Fruit fly (Drosophila melanogaster) whole organism, embryonic: ENCODE results near the gene dpr7.
A peak's percentile ranks its signal among the peaks of the same experiment; 100 is the strongest.

Experiments
- Ada2b ChIP-seq: fragments of 200-800 bp; sonication (Bioruptor generic); IDR thresholded peaks from 2 replicates; pipeline ENCODE4 v1.3.6; 2022; ENCODE audit warnings: missing biosample characterization, missing genetic modification characterization
- Aef1 ChIP-seq: fragments of 200-800 bp; sonication (Bioruptor generic); IDR thresholded peaks from 3 replicates; pipeline ENCODE4 v1.3.6; 2022; ENCODE audit warnings: missing biosample characterization, missing genetic modification characterization
- Asciz ChIP-seq: fragments of 200-800 bp; sonication (Bioruptor generic); optimal IDR thresholded peaks from 2 replicates; lab custom pipeline; 2017; ENCODE audit warnings: missing biosample characterization, mild to moderate bottlenecking, missing genetic modification characterization, missing genetic modification reagents
- CG10147 ChIP-seq: fragments of 200-800 bp; sonication (Bioruptor generic); optimal IDR thresholded peaks from 2 replicates; lab custom pipeline; 2019; ENCODE audit warnings: missing biosample characterization, mild to moderate bottlenecking, missing genetic modification characterization, moderate library complexity
- CG13296 ChIP-seq: fragments of 200-800 bp; sonication (Bioruptor generic); optimal IDR thresholded peaks from 3 replicates; lab custom pipeline; 2018; ENCODE audit warnings: missing biosample characterization, mild to moderate bottlenecking, missing genetic modification characterization
- CG15514 ChIP-seq: fragments of 200-800 bp; sonication (Bioruptor generic); optimal IDR thresholded peaks from 3 replicates; lab custom pipeline; 2017; ENCODE audit warnings: missing biosample characterization, missing genetic modification characterization, mild to moderate bottlenecking, moderate library complexity, missing genetic modification reagents
- CG15696 ChIP-seq: fragments of 200-800 bp; sonication (Bioruptor generic); optimal IDR thresholded peaks from 2 replicates; lab custom pipeline; 2019; ENCODE audit warnings: missing biosample characterization, mild to moderate bottlenecking, missing genetic modification characterization, moderate library complexity
- CG1603 ChIP-seq: fragments of 200-800 bp; sonication (Bioruptor generic); optimal IDR thresholded peaks from 2 replicates; lab custom pipeline; 2019; ENCODE audit warnings: missing biosample characterization, mild to moderate bottlenecking, missing genetic modification characterization, moderate library complexity
- CG17359 ChIP-seq: fragments of 200-800 bp; sonication (Bioruptor generic); optimal IDR thresholded peaks from 3 replicates; lab custom pipeline; 2018; ENCODE audit warnings: missing biosample characterization, mild to moderate bottlenecking, missing genetic modification characterization, moderate library complexity
- CG17568 ChIP-seq: fragments of 200-800 bp; sonication (Bioruptor generic); optimal IDR thresholded peaks from 2 replicates; lab custom pipeline; 2018; ENCODE audit warnings: missing biosample characterization, mild to moderate bottlenecking, missing genetic modification characterization, moderate library complexity
- CG18619 ChIP-seq: fragments of 200-800 bp; sonication (Bioruptor generic); optimal IDR thresholded peaks from 3 replicates; lab custom pipeline; 2017; ENCODE audit warnings: missing biosample characterization, mild to moderate bottlenecking, missing genetic modification characterization
- CG2129 ChIP-seq: fragments of 200-800 bp; sonication (Bioruptor generic); IDR thresholded peaks from 2 replicates; pipeline ENCODE4 v1.3.6; 2022; ENCODE audit warnings: missing biosample characterization, missing genetic modification characterization; ENCODE audit not compliant: partially characterized antibody
- CG2199 ChIP-seq: fragments of 200-800 bp; sonication (Bioruptor generic); IDR thresholded peaks from 3 replicates; pipeline ENCODE4 v1.3.6; 2022; ENCODE audit warnings: missing biosample characterization, missing genetic modification characterization
- CG2712 ChIP-seq: fragments of 200-800 bp; optimal IDR thresholded peaks from 3 replicates; lab custom pipeline; 2019; ENCODE audit warnings: missing biosample characterization, mild to moderate bottlenecking, missing genetic modification characterization, moderate library complexity
- CG30020 ChIP-seq: fragments of 200-800 bp; optimal IDR thresholded peaks from 2 replicates; lab custom pipeline; 2019; ENCODE audit warnings: missing biosample characterization, mild to moderate bottlenecking, missing genetic modification characterization, moderate library complexity
- CG4360 ChIP-seq: fragments of 200-800 bp; sonication (Bioruptor generic); IDR thresholded peaks from 2 replicates; pipeline ENCODE4 v1.3.6; 2022; ENCODE audit warnings: missing biosample characterization, missing genetic modification characterization
- CG5180 ChIP-seq: fragments of 200-800 bp; sonication (Bioruptor generic); optimal IDR thresholded peaks from 3 replicates; lab custom pipeline; 2017; ENCODE audit warnings: missing biosample characterization, missing genetic modification characterization, mild to moderate bottlenecking, moderate library complexity, missing genetic modification reagents
- CG5245 ChIP-seq: fragments of 200-800 bp; sonication (Bioruptor generic); optimal IDR thresholded peaks from 3 replicates; lab custom pipeline; 2016; ENCODE audit warnings: missing biosample characterization, missing genetic modification characterization
- CG8290 ChIP-seq, 3 experiments: fragments of 200-800 bp; sonication (Bioruptor generic); optimal IDR thresholded peaks; 2 replicates each; lab custom pipeline; 2016 to 2019; ENCODE audit warnings: missing biosample characterization in 3 of 3, missing genetic modification characterization in 3 of 3, mild to moderate bottlenecking in 2 of 3, moderate library complexity in 1 of 3
- Med ChIP-seq: fragments of 200-800 bp; sonication (Bioruptor generic); peaks from one replicate; lab custom pipeline; 2016; ENCODE audit warnings: missing biosample characterization, missing genetic modification characterization, mild to moderate bottlenecking, inconsistent platforms, moderate library complexity
- NC2α ChIP-seq: fragments of 200-800 bp; sonication (Bioruptor generic); optimal IDR thresholded peaks from 2 replicates; lab custom pipeline; 2016; ENCODE audit warnings: missing biosample characterization, missing genetic modification characterization
- Sox100B ChIP-seq: fragments of 200-800 bp; sonication (Bioruptor generic); optimal IDR thresholded peaks from 3 replicates; lab custom pipeline; 2018; ENCODE audit warnings: missing biosample characterization, mild to moderate bottlenecking, missing genetic modification characterization
- Ssrp ChIP-seq: fragments of 200-800 bp; sonication (Bioruptor generic); optimal IDR thresholded peaks from 2 replicates; lab custom pipeline; 2018; ENCODE audit warnings: missing biosample characterization, mild to moderate bottlenecking, missing genetic modification characterization, moderate library complexity
- Xrp1 ChIP-seq: fragments of 200-800 bp; sonication (Bioruptor generic); IDR thresholded peaks from 2 replicates; pipeline ENCODE4 v1.3.6; 2022; ENCODE audit warnings: missing biosample characterization, missing genetic modification characterization
- ase ChIP-seq: fragments of 200-800 bp; sonication (Bioruptor generic); IDR thresholded peaks from 3 replicates; pipeline ENCODE4 v1.3.6; 2022; ENCODE audit warnings: missing biosample characterization, missing genetic modification characterization
- bsh ChIP-seq, 2 experiments: fragments of 200-800 bp; sonication (Bioruptor generic); optimal IDR thresholded peaks; 2 replicates each; lab custom pipeline; 2017 to 2018; ENCODE audit warnings: mild to moderate bottlenecking in 2 of 2, missing biosample characterization in 2 of 2, missing genetic modification characterization in 2 of 2, moderate library complexity in 1 of 2
- cg ChIP-seq: fragments of 200-800 bp; sonication (Bioruptor generic); optimal IDR thresholded peaks from 3 replicates; lab custom pipeline; 2019; ENCODE audit warnings: missing biosample characterization, mild to moderate bottlenecking, missing genetic modification characterization, moderate library complexity
- dati ChIP-seq: fragments of 200-800 bp; sonication (Bioruptor generic); IDR thresholded peaks from 2 replicates; pipeline ENCODE4 v1.3.6; 2022; ENCODE audit warnings: missing biosample characterization, missing genetic modification characterization
- eve ChIP-seq, 2 experiments: fragments of >200 bp; optimal IDR thresholded peaks; 2 replicates each; lab custom pipeline; 2017; ENCODE audit warnings: missing biosample characterization in 2 of 2, missing genetic modification characterization in 2 of 2
- fd96Cb ChIP-seq: fragments of 200-800 bp; sonication (Bioruptor generic); optimal IDR thresholded peaks from 2 replicates; lab custom pipeline; 2018; ENCODE audit warnings: missing biosample characterization, mild to moderate bottlenecking, missing genetic modification characterization, moderate library complexity
- ftz-f1 ChIP-seq: fragments of 200-800 bp; sonication (Bioruptor generic); optimal IDR thresholded peaks from 2 replicates; lab custom pipeline; 2016; ENCODE audit warnings: missing biosample characterization, missing genetic modification characterization
- gem ChIP-seq: fragments of 200-800 bp; sonication (Bioruptor generic); optimal IDR thresholded peaks from 2 replicates; lab custom pipeline; 2019; ENCODE audit warnings: missing biosample characterization, mild to moderate bottlenecking, missing genetic modification characterization, moderate library complexity
- h ChIP-seq: fragments of >200 bp; optimal IDR thresholded peaks from 2 replicates; lab custom pipeline; 2017
- lola ChIP-seq, 3 experiments: fragments of >200 bp in 2 of 3; fragments of 200-800 bp in 1 of 3; sonication (Bioruptor generic) in 1 of 3; optimal IDR thresholded peaks; 2 replicates each; lab custom pipeline; 2017 to 2019; ENCODE audit warnings: missing biosample characterization in 3 of 3, missing genetic modification characterization in 3 of 3, mild to moderate bottlenecking in 1 of 3, moderate library complexity in 1 of 3
- slp2 ChIP-seq: fragments of 200-800 bp; sonication (Bioruptor generic); optimal IDR thresholded peaks from 2 replicates; lab custom pipeline; 2016; ENCODE audit warnings: missing biosample characterization, missing genetic modification characterization

dpr7 gene

dm6 chr4:231185-231584 lies 21.9 kb downstream of the dpr7 start:
- TF ChIP-seq bsh (GFP tag; optimal IDR thresholded peaks at IDR 0.05; lab: Kevin White, UChicago) = peak in 1 of 2 experiments; percentile 17
- TF ChIP-seq CG8290 (GFP tag; optimal IDR thresholded peaks at IDR 0.05; lab: Kevin White, UChicago) = no peak
- TF ChIP-seq CG8290 (tag; optimal IDR thresholded peaks at IDR 0.05; lab: Kevin White, UChicago) = peak in 1 of 2 experiments; percentile 21
- TF ChIP-seq CG15514 (GFP tag; lab: Kevin White, UChicago) = no peak
- no peak for TF ChIP-seq CG5180 (GFP tag; lab: Kevin White, UChicago)
- TF ChIP-seq Aef1 (GFP tag; lab: Robert Waterston, UW) = no peak
- no peak for TF ChIP-seq CG2712 (tag; lab: Kevin White, UChicago)
- TF ChIP-seq CG17568 (GFP tag; lab: Kevin White, UChicago) = peak; percentile 9
- peak; percentile 43 for TF ChIP-seq CG15696
- TF ChIP-seq eve (GFP tag; optimal IDR thresholded peaks at IDR 0.05; lab: Kevin White, UChicago) = peak in 1 of 2 experiments; percentile 4
- peak; percentile 9 for TF ChIP-seq Asciz (GFP tag; lab: Kevin White, UChicago)
- TF ChIP-seq Med = peak; percentile 31
- TF ChIP-seq gem = peak; percentile 6
- TF ChIP-seq CG2129 (GFP tag; lab: Robert Waterston, UW) = no peak
- peak; percentile 6 for TF ChIP-seq CG10147 (GFP tag; lab: Kevin White, UChicago)
- peak; percentile 27 for TF ChIP-seq Sox100B (GFP tag; lab: Kevin White, UChicago)
- TF ChIP-seq Xrp1 (GFP tag; lab: Robert Waterston, UW) = peak; percentile 54
- TF ChIP-seq ase (GFP tag; lab: Robert Waterston, UW) = no peak
- no peak for TF ChIP-seq Ada2b (GFP tag; lab: Robert Waterston, UW)
- TF ChIP-seq cg (GFP tag; lab: Kevin White, UChicago) = peak; percentile 67
- TF ChIP-seq CG2199 = peak; percentile 97
- peak; percentile 21 for TF ChIP-seq CG17359
- no peak for TF ChIP-seq CG5245 (GFP tag; lab: Kevin White, UChicago)
- no peak for TF ChIP-seq lola (GFP tag; optimal IDR thresholded peaks at IDR 0.05; lab: Kevin White, UChicago)
- no peak for TF ChIP-seq h (lab: Kevin White, UChicago)
- peak; percentile 5 for TF ChIP-seq CG1603 (tag; lab: Kevin White, UChicago)

dm6 chr4:230430-230829 lies 22.7 kb downstream of the dpr7 start, which contains the start of gene CG1674:
CG1674 (plus strand) TSS chr4:230730.
- no peak for TF ChIP-seq Ssrp (tag; lab: Kevin White, UChicago)
- no peak for TF ChIP-seq Asciz (GFP tag; lab: Kevin White, UChicago)
- no peak for TF ChIP-seq fd96Cb (tag; lab: Kevin White, UChicago)
- TF ChIP-seq CG4360 (GFP tag; lab: Robert Waterston, UW) = no peak
- no peak for TF ChIP-seq NC2α (GFP tag; lab: Kevin White, UChicago)
- no peak for TF ChIP-seq dati
- TF ChIP-seq ftz-f1 (GFP tag; lab: Kevin White, UChicago) = no peak
- no peak for TF ChIP-seq CG15514 (GFP tag; lab: Kevin White, UChicago)
- no peak for TF ChIP-seq slp2
- no peak for TF ChIP-seq CG18619 (GFP tag; lab: Kevin White, UChicago)

DNA sequence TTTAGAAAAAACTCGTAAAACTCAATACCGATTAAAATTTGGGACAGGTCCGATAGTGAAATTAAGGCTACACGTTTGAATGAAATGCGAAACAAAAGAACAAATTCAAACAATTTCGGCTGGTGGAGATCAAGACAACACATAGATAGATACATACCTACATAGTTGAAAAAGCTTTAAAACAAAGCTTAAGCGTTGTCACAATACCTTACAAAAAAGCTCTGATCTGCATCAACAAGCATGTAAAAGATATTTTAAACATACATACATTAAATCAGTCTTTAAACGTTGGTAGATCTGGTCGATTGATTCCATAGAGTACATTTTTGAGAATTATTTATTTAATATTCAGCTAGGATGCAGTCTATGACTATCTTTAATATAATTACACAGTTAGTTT lies 25.5 kb downstream of the dpr7 start, which contains the start of the genes CG31999 and yellow-h:
TSS of gene CG31999 (minus strand) at position 101 of the 400 bp plus-strand sequence.
TSS of gene yellow-h (plus strand) at position 275 of the 400 bp plus-strand sequence.
- TF ChIP-seq CG2199 = 0 out of 3 replicates have a peak, but pooled peaks have one; percentile 19
- TF ChIP-seq CG13296 (GFP tag; lab: Kevin White, UChicago) = no peak
- TF ChIP-seq CG30020 (tag; lab: Kevin White, UChicago) = peak; percentile 14
